Fruit fly (Drosophila melanogaster) whole organism, wandering third instar larva: ENCODE results near the gene edin.

Source experiments
- Abd-B ChIP-seq: fragments of >200 bp; optimal IDR thresholded peaks from 2 replicates; lab custom pipeline; 2017; ENCODE audit warnings: missing biosample characterization, missing genetic modification characterization
- CG32264 ChIP-seq: fragments of 200-800 bp; sonication (Bioruptor generic); optimal IDR thresholded peaks from 2 replicates; lab custom pipeline; 2016; ENCODE audit warnings: missing biosample characterization, missing genetic modification characterization
- CG9705 ChIP-seq: fragments of 200-800 bp; sonication (Bioruptor generic); optimal IDR thresholded peaks from 2 replicates; lab custom pipeline; 2018; ENCODE audit warnings: missing biosample characterization, mild to moderate bottlenecking, missing genetic modification characterization
- CrebA ChIP-seq: fragments of 200-800 bp; sonication (Bioruptor generic); optimal IDR thresholded peaks from 2 replicates; lab custom pipeline; 2016; ENCODE audit warnings: missing biosample characterization, mild to moderate bottlenecking, missing genetic modification characterization, borderline replicate concordance
- Dfd ChIP-seq: fragments of >200 bp; optimal IDR thresholded peaks from 2 replicates; lab custom pipeline; 2017; ENCODE audit warnings: missing biosample characterization, missing genetic modification characterization
- Dif ChIP-seq: fragments of 200-275, 200-300 bp; sonication (Bioruptor generic); optimal IDR thresholded peaks from 2 replicates; lab custom pipeline; 2018; ENCODE audit warnings: missing biosample characterization, missing genetic modification characterization; ENCODE audit not compliant: partially characterized antibody
- GATAd ChIP-seq: sonication (Bioruptor generic); optimal IDR thresholded peaks from 2 replicates; lab custom pipeline; 2016; ENCODE audit warnings: missing biosample characterization, missing genetic modification characterization
- HLH106 ChIP-seq: fragments of 200-800 bp; optimal IDR thresholded peaks from 3 replicates; lab custom pipeline; 2019; ENCODE audit warnings: missing biosample characterization, mild to moderate bottlenecking, missing genetic modification characterization, moderate library complexity
- Hnf4 ChIP-seq: fragments of 200-800 bp; sonication (Bioruptor generic); optimal IDR thresholded peaks from 2 replicates; lab custom pipeline; 2016; ENCODE audit warnings: missing biosample characterization, mild to moderate bottlenecking, missing genetic modification characterization
- Hr83 ChIP-seq: fragments of 200-300 bp; sonication (Bioruptor generic); optimal IDR thresholded peaks from 2 replicates; lab custom pipeline; 2016; ENCODE audit warnings: missing biosample characterization, mild to moderate bottlenecking, missing genetic modification characterization, moderate library complexity; ENCODE audit not compliant: poor library complexity, severe bottlenecking
- Jra ChIP-seq: sonication (Bioruptor generic); optimal IDR thresholded peaks from 2 replicates; lab custom pipeline; 2016; ENCODE audit warnings: missing biosample characterization, missing genetic modification characterization
- Mio ChIP-seq: sonication (Bioruptor generic); optimal IDR thresholded peaks from 2 replicates; lab custom pipeline; 2016; ENCODE audit warnings: missing biosample characterization, missing genetic modification characterization
- N ChIP-seq: fragments of >200 bp; optimal IDR thresholded peaks from 2 replicates; lab custom pipeline; 2018; ENCODE audit warnings: missing biosample characterization, missing external identifiers, missing genetic modification characterization
- OdsH ChIP-seq: fragments of 200-800 bp; sonication (Bioruptor generic); optimal IDR thresholded peaks from 2 replicates; lab custom pipeline; 2016; ENCODE audit warnings: missing biosample characterization, mild to moderate bottlenecking, missing genetic modification characterization
- Rel ChIP-seq, 2 experiments: fragments of 200-800 bp; sonication (Bioruptor generic) in 1 of 2; optimal IDR thresholded peaks; 2 replicates in 1 of 2; 3 replicates in 1 of 2; lab custom pipeline; 2016 to 2019; ENCODE audit warnings: mild to moderate bottlenecking in 2 of 2, missing biosample characterization in 2 of 2, missing genetic modification characterization in 2 of 2, moderate library complexity in 1 of 2
- Sp1 ChIP-seq: fragments of 200-800 bp; sonication (Bioruptor generic); optimal IDR thresholded peaks from 3 replicates; lab custom pipeline; 2019; ENCODE audit warnings: missing biosample characterization, mild to moderate bottlenecking, missing genetic modification characterization, moderate library complexity
- Vsx2 ChIP-seq: fragments of 200-300, 225-300 bp; sonication (Bioruptor generic); optimal IDR thresholded peaks from 2 replicates; lab custom pipeline; 2018; ENCODE audit warnings: missing biosample characterization, missing genetic modification characterization; ENCODE audit not compliant: partially characterized antibody
- br ChIP-seq: fragments of 200-800 bp; sonication (Bioruptor generic); optimal IDR thresholded peaks from 2 replicates; lab custom pipeline; 2016; ENCODE audit warnings: missing biosample characterization, missing genetic modification characterization
- dl ChIP-seq, 2 experiments: fragments of 175-275, 200-275 bp in 1 of 2; fragments of 200-275 bp in 1 of 2; sonication (Bioruptor generic); optimal IDR thresholded peaks; lab custom pipeline; 2018; ENCODE audit warnings: mild to moderate bottlenecking in 2 of 2, missing biosample characterization in 2 of 2, missing genetic modification characterization in 2 of 2, moderate library complexity in 2 of 2; ENCODE audit not compliant: partially characterized antibody in 2 of 2, insufficient read depth in 1 of 2
- dmrt93B ChIP-seq: fragments of 200-800 bp; sonication (Bioruptor generic); optimal IDR thresholded peaks from 2 replicates; lab custom pipeline; 2018; ENCODE audit warnings: missing biosample characterization, mild to moderate bottlenecking, missing genetic modification characterization
- dsf ChIP-seq: sonication (Bioruptor generic); optimal IDR thresholded peaks from 2 replicates; lab custom pipeline; 2016; ENCODE audit warnings: missing biosample characterization, missing genetic modification characterization, borderline replicate concordance
- ey ChIP-seq: fragments of 200-800 bp; sonication (Bioruptor generic); optimal IDR thresholded peaks from 2 replicates; lab custom pipeline; 2016; ENCODE audit warnings: missing biosample characterization, missing genetic modification characterization
- foxo ChIP-seq, 2 experiments: fragments of 200-800 bp; sonication (Bioruptor generic); optimal IDR thresholded peaks; 2 replicates in 1 of 2; 3 replicates in 1 of 2; lab custom pipeline; 2016 to 2017; ENCODE audit warnings: missing biosample characterization in 2 of 2, missing genetic modification characterization in 2 of 2
- fru ChIP-seq: fragments of 200-800 bp; sonication (Bioruptor generic); optimal IDR thresholded peaks from 3 replicates; lab custom pipeline; 2016; ENCODE audit warnings: missing biosample characterization, mild to moderate bottlenecking, missing genetic modification characterization
- h ChIP-seq: fragments of 200-800 bp; sonication (Bioruptor generic); optimal IDR thresholded peaks from 3 replicates; lab custom pipeline; 2016; ENCODE audit warnings: missing biosample characterization, mild to moderate bottlenecking, missing genetic modification characterization
- lola ChIP-seq: fragments of >200 bp; optimal IDR thresholded peaks from 2 replicates; lab custom pipeline; 2017; ENCODE audit warnings: missing biosample characterization, missing genetic modification characterization
- psq ChIP-seq: fragments of 200-800 bp; sonication (Bioruptor generic); optimal IDR thresholded peaks from 3 replicates; lab custom pipeline; 2017; ENCODE audit warnings: missing biosample characterization, mild to moderate bottlenecking, missing genetic modification characterization, moderate library complexity
- rgr ChIP-seq: fragments of 200-800 bp; sonication (Bioruptor generic); optimal IDR thresholded peaks from 3 replicates; lab custom pipeline; 2016; ENCODE audit warnings: missing biosample characterization, mild to moderate bottlenecking, missing genetic modification characterization
- sage ChIP-seq: fragments of 200-800 bp; sonication (Bioruptor generic); optimal IDR thresholded peaks from 2 replicates; lab custom pipeline; 2016; ENCODE audit warnings: missing biosample characterization, mild to moderate bottlenecking, missing genetic modification characterization
- sv ChIP-seq: fragments of 200-800 bp; sonication (Bioruptor generic); optimal IDR thresholded peaks from 3 replicates; lab custom pipeline; 2016; ENCODE audit warnings: missing biosample characterization, missing genetic modification characterization
- tai ChIP-seq: sonication (Bioruptor generic); optimal IDR thresholded peaks from 2 replicates; lab custom pipeline; 2016; ENCODE audit warnings: missing biosample characterization, missing genetic modification characterization
- usp ChIP-seq: fragments of >200 bp; optimal IDR thresholded peaks from 2 replicates; lab custom pipeline; 2017; ENCODE audit warnings: missing biosample characterization, missing genetic modification characterization
- woc ChIP-seq: sonication (Bioruptor generic); optimal IDR thresholded peaks from 2 replicates; lab custom pipeline; 2016; ENCODE audit warnings: missing biosample characterization, mild to moderate bottlenecking, missing genetic modification characterization

edin gene

dm6 chr3L:17498952-17499710, 4.5 kb downstream of the edin start:
- no peak for TF ChIP-seq dsf
- TF ChIP-seq Hr83 (GFP tag; lab: Kevin White, UChicago): no peak
- TF ChIP-seq fru (GFP tag; lab: Kevin White, UChicago): no peak
- no peak for TF ChIP-seq h (GFP tag; lab: Kevin White, UChicago)
- TF ChIP-seq sv (GFP tag; lab: Kevin White, UChicago): no peak
- no peak for TF ChIP-seq foxo (GFP tag; optimal IDR thresholded peaks at IDR 0.05; lab: Kevin White, UChicago)
- TF ChIP-seq dl (GFP tag; optimal IDR thresholded peaks at IDR 0.05; lab: Kevin White, UChicago; ENCODE audit: insufficient read depth in 1 of 2, partially characterized antibody in 2 of 2): no peak
- no peak for TF ChIP-seq OdsH (GFP tag; lab: Kevin White, UChicago)
- TF ChIP-seq woc: no peak
- TF ChIP-seq dmrt93B (GFP tag; lab: Kevin White, UChicago): no peak
- TF ChIP-seq Rel (GFP tag; optimal IDR thresholded peaks at IDR 0.05; lab: Kevin White, UChicago): no peak
- no peak for TF ChIP-seq Rel (tag; optimal IDR thresholded peaks at IDR 0.05; lab: Kevin White, UChicago)
- no peak for TF ChIP-seq CrebA (GFP tag; lab: Kevin White, UChicago)
- TF ChIP-seq sage (GFP tag; lab: Kevin White, UChicago): no peak
- TF ChIP-seq Dfd (GFP tag; lab: Kevin White, UChicago): no peak
- TF ChIP-seq CG32264 (GFP tag; lab: Kevin White, UChicago): no peak

- peak; percentile 58 for TF ChIP-seq Dif
- no peak for TF ChIP-seq h (GFP tag; lab: Kevin White, UChicago)
- TF ChIP-seq, all 38 proteins: peak for 1
Observed at dm6 chr3L:17500315-17500985, 5.8 kb downstream of the edin start.

dm6 chr3L:17502235-17502634, 7.6 kb downstream of the edin start:
- peak; percentile 43 for TF ChIP-seq Jra (GFP tag; lab: Kevin White, UChicago)
- TF ChIP-seq sv (GFP tag; lab: Kevin White, UChicago): no peak
- TF ChIP-seq dsf: no peak
- TF ChIP-seq HLH106: peak; percentile 78
- peak; percentile 85 for TF ChIP-seq fru (GFP tag; lab: Kevin White, UChicago)
- no peak for TF ChIP-seq dl (GFP tag; optimal IDR thresholded peaks at IDR 0.05; lab: Kevin White, UChicago; ENCODE audit: insufficient read depth in 1 of 2, partially characterized antibody in 2 of 2)
- TF ChIP-seq CG9705 (GFP tag; lab: Kevin White, UChicago): no peak
- TF ChIP-seq Mio (GFP tag; lab: Kevin White, UChicago): no peak
- no peak for TF ChIP-seq GATAd (GFP tag; lab: Kevin White, UChicago)
- no peak for TF ChIP-seq lola
- peak; percentile 81 for TF ChIP-seq rgr (GFP tag; lab: Kevin White, UChicago)
- TF ChIP-seq Vsx2: no peak
- peak; percentile 85 for TF ChIP-seq h (GFP tag; lab: Kevin White, UChicago)
- TF ChIP-seq Abd-B: no peak
- TF ChIP-seq Sp1: peak; percentile 74
- TF ChIP-seq Hnf4: peak; percentile 62
- TF ChIP-seq ey: peak; percentile 79
- TF ChIP-seq psq (GFP tag; lab: Kevin White, UChicago): peak; percentile 70
- peak; percentile 26 for TF ChIP-seq dmrt93B (GFP tag; lab: Kevin White, UChicago)
- TF ChIP-seq N: no peak
- TF ChIP-seq CrebA (GFP tag; lab: Kevin White, UChicago): no peak
- peak; percentile 20 to 82 for TF ChIP-seq foxo (GFP tag; optimal IDR thresholded peaks at IDR 0.05; lab: Kevin White, UChicago)
- peak; percentile 82 for TF ChIP-seq br (GFP tag; lab: Kevin White, UChicago)
- TF ChIP-seq Hr83 (GFP tag; lab: Kevin White, UChicago): peak; percentile 33
- peak; percentile 78 for TF ChIP-seq OdsH (GFP tag; lab: Kevin White, UChicago)
- no peak for TF ChIP-seq usp (GFP tag; lab: Kevin White, UChicago)
- peak; percentile 51 for TF ChIP-seq tai (GFP tag; lab: Kevin White, UChicago)
- peak; percentile 49 for TF ChIP-seq sage (GFP tag; lab: Kevin White, UChicago)
- peak; percentile 62 for TF ChIP-seq Rel (GFP tag; optimal IDR thresholded peaks at IDR 0.05; lab: Kevin White, UChicago)
- TF ChIP-seq Rel (tag; optimal IDR thresholded peaks at IDR 0.05; lab: Kevin White, UChicago): no peak
- TF ChIP-seq woc: peak; percentile 81
- peak; percentile 65 for TF ChIP-seq CG32264 (GFP tag; lab: Kevin White, UChicago)
